Worm (Caenorhabditis elegans): ENCODE data around the gene W08F4.3.

DNA sequence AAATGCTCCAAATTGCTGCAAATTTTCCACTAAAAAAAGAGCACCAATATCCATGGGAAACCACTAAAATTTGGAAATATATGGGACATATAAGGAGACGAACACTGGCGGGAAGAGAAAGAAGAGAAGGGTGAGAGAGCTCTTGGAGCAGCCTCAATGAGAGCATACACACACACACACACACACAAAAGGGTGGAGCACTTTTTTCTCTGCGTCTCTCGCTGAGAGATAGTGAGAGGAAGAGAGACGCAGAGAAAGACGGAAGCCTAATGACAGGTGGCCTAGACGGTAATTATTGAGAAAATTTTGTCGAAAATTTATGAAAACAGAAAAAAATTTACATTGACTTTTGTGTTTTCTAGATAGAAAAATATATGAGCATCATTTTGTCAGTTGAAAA is 42.1 kb downstream of the W08F4.3 start:
- TF ChIP-seq elt-1 (tag; optimal IDR thresholded peaks at IDR 0.05) = no peak
- TF ChIP-seq ztf-11 (tag; optimal IDR thresholded peaks at IDR 0.05) = no peak
- TF ChIP-seq unc-55 (GFP tag; optimal IDR thresholded peaks at IDR 0.05) = peak; percentile 59
- no peak for TF ChIP-seq egl-27 (tag; optimal IDR thresholded peaks at IDR 0.05)
- no peak for TF ChIP-seq nhr-11 (tag; optimal IDR thresholded peaks at IDR 0.05)
- peak; percentile 43 for TF ChIP-seq C34F6.9 (tag; optimal IDR thresholded peaks at IDR 0.05)
- TF ChIP-seq F13H6.1 (tag; optimal IDR thresholded peaks at IDR 0.05) = peak; percentile 29
- TF ChIP-seq lin-13 (GFP tag; optimal IDR thresholded peaks at IDR 0.05) = peak; percentile 33
- no peak for TF ChIP-seq lin-11 (tag; optimal IDR thresholded peaks at IDR 0.05)
